Fruit fly (Drosophila melanogaster) whole organism, embryonic: Measurements from ENCODE around the gene CG7264.

Experiments
- Bteb2 ChIP-seq: fragments of 200-800 bp; sonication (Bioruptor generic); optimal IDR thresholded peaks from 2 replicates; lab custom pipeline; 2016; ENCODE audit warnings: missing biosample characterization, missing genetic modification characterization
- CG10274 ChIP-seq: fragments of 200-800 bp; sonication (Bioruptor generic); optimal IDR thresholded peaks from 3 replicates; lab custom pipeline; 2017; ENCODE audit warnings: missing biosample characterization, mild to moderate bottlenecking, missing genetic modification characterization
- CG12219 ChIP-seq: fragments of 200-800 bp; sonication (Bioruptor generic); optimal IDR thresholded peaks from 3 replicates; lab custom pipeline; 2018; ENCODE audit warnings: missing biosample characterization, mild to moderate bottlenecking, missing genetic modification characterization
- CG12236 ChIP-seq: fragments of 200-800 bp; sonication (Bioruptor generic); optimal IDR thresholded peaks from 2 replicates; lab custom pipeline; 2016; ENCODE audit warnings: missing biosample characterization, missing genetic modification characterization
- CG13775 ChIP-seq: fragments of 200-800 bp; sonication (Bioruptor generic); optimal IDR thresholded peaks from 3 replicates; lab custom pipeline; 2017; ENCODE audit warnings: missing biosample characterization, mild to moderate bottlenecking, missing genetic modification characterization
- CG14050 ChIP-seq: fragments of 200-800 bp; sonication (Bioruptor generic); IDR thresholded peaks from 3 replicates; pipeline ENCODE4 v1.3.6; 2022; ENCODE audit warnings: missing biosample characterization, missing genetic modification characterization
- CG15269 ChIP-seq: fragments of 200-800 bp; sonication (Bioruptor generic); optimal IDR thresholded peaks from 2 replicates; lab custom pipeline; 2018; ENCODE audit warnings: missing biosample characterization, mild to moderate bottlenecking, missing genetic modification characterization, moderate library complexity
- CG2116 ChIP-seq: fragments of 200-800 bp; sonication (Bioruptor generic); optimal IDR thresholded peaks from 3 replicates; lab custom pipeline; 2018; ENCODE audit warnings: missing biosample characterization, mild to moderate bottlenecking, missing genetic modification characterization
- CG2199 ChIP-seq: fragments of 200-800 bp; sonication (Bioruptor generic); IDR thresholded peaks from 3 replicates; pipeline ENCODE4 v1.3.6; 2022; ENCODE audit warnings: missing biosample characterization, missing genetic modification characterization
- CG2889 ChIP-seq: fragments of 200-800 bp; sonication (Bioruptor generic); IDR thresholded peaks from 3 replicates; pipeline ENCODE4 v1.3.6; 2022; ENCODE audit warnings: missing biosample characterization, missing genetic modification characterization
- CG31388 ChIP-seq: fragments of 200-800 bp; sonication (Bioruptor generic); optimal IDR thresholded peaks from 2 replicates; lab custom pipeline; 2016; ENCODE audit warnings: missing biosample characterization, missing genetic modification characterization
- CG31441 ChIP-seq: fragments of 200-800 bp; sonication (Bioruptor generic); IDR thresholded peaks from 2 replicates; pipeline ENCODE4 v1.3.6; 2022; ENCODE audit warnings: missing biosample characterization, missing genetic modification characterization
- CG34422 ChIP-seq: fragments of 200-800 bp; sonication (Bioruptor generic); IDR thresholded peaks from 3 replicates; pipeline ENCODE4 v1.3.6; 2022; ENCODE audit warnings: missing biosample characterization, missing genetic modification characterization
- CG4730 ChIP-seq: fragments of 200-800 bp; sonication (Bioruptor generic); IDR thresholded peaks from 2 replicates; pipeline ENCODE4 v1.3.6; 2022; ENCODE audit warnings: missing biosample characterization, missing genetic modification characterization
- CG4820 ChIP-seq: fragments of 200-800 bp; sonication (Bioruptor generic); optimal IDR thresholded peaks from 3 replicates; lab custom pipeline; 2016; ENCODE audit warnings: missing biosample characterization, missing genetic modification characterization
- CG7271 ChIP-seq: fragments of 200-800 bp; sonication (Bioruptor generic); optimal IDR thresholded peaks from 2 replicates; lab custom pipeline; 2018; ENCODE audit warnings: missing biosample characterization, mild to moderate bottlenecking, missing genetic modification characterization, moderate library complexity
- CG7556 ChIP-seq: fragments of 200-800 bp; sonication (Bioruptor generic); optimal IDR thresholded peaks from 2 replicates; lab custom pipeline; 2017; ENCODE audit warnings: missing biosample characterization, mild to moderate bottlenecking, missing genetic modification characterization
- CG7928 ChIP-seq: fragments of 200-800 bp; sonication (Bioruptor generic); optimal IDR thresholded peaks from 2 replicates; lab custom pipeline; 2017; ENCODE audit warnings: missing biosample characterization, mild to moderate bottlenecking, missing genetic modification characterization
- CG7987 ChIP-seq: fragments of 200-800 bp; sonication (Bioruptor generic); optimal IDR thresholded peaks from 2 replicates; lab custom pipeline; 2018; ENCODE audit warnings: missing biosample characterization, mild to moderate bottlenecking, missing genetic modification characterization, moderate library complexity
- Chrac-16 ChIP-seq: fragments of 200-800 bp; sonication (Bioruptor generic); optimal IDR thresholded peaks from 3 replicates; lab custom pipeline; 2016; ENCODE audit warnings: missing biosample characterization, missing genetic modification characterization
- CrebB ChIP-seq: fragments of 200-800 bp; sonication (Bioruptor generic); optimal IDR thresholded peaks from 3 replicates; lab custom pipeline; 2018; ENCODE audit warnings: missing biosample characterization, mild to moderate bottlenecking, missing genetic modification characterization
- Doc2 ChIP-seq: fragments of 200-800 bp; sonication (Bioruptor generic); IDR thresholded peaks from 2 replicates; pipeline ENCODE4 v1.3.6; 2022; ENCODE audit warnings: missing biosample characterization, missing genetic modification characterization
- Doc3 ChIP-seq: fragments of 200-800 bp; sonication (Bioruptor generic); IDR thresholded peaks from 3 replicates; pipeline ENCODE4 v1.3.6; 2022; ENCODE audit warnings: missing biosample characterization, missing genetic modification characterization; ENCODE audit not compliant: partially characterized antibody
- E2f1 ChIP-seq: fragments of 200-800 bp; sonication (Bioruptor generic); IDR thresholded peaks from 2 replicates; pipeline ENCODE4 v1.3.6; 2022; ENCODE audit warnings: missing biosample characterization, missing genetic modification characterization
- Hmr ChIP-seq: fragments of 200-800 bp; sonication (Bioruptor generic); optimal IDR thresholded peaks from 3 replicates; lab custom pipeline; 2017; ENCODE audit warnings: mild to moderate bottlenecking, missing biosample characterization, missing genetic modification reagents, missing genetic modification characterization
- Hr78 ChIP-seq, 2 experiments: fragments of 200-800 bp in 1 of 2; fragments of >200 bp in 1 of 2; sonication (Bioruptor generic) in 1 of 2; optimal IDR thresholded peaks; 2 replicates each; lab custom pipeline; 2017 to 2019; ENCODE audit warnings: missing biosample characterization in 2 of 2, missing genetic modification characterization in 2 of 2, mild to moderate bottlenecking in 1 of 2, moderate library complexity in 1 of 2
- Lim3 ChIP-seq: fragments of 200-800 bp; sonication (Bioruptor generic); IDR thresholded peaks from 2 replicates; pipeline ENCODE4 v1.3.6; 2022; ENCODE audit warnings: missing biosample characterization, missing genetic modification characterization
- NFAT ChIP-seq: fragments of 200-800 bp; sonication (Bioruptor generic); IDR thresholded peaks from 2 replicates; pipeline ENCODE4 v1.3.6; 2022; ENCODE audit warnings: missing biosample characterization, missing genetic modification characterization
- NK7.1 ChIP-seq: fragments of 200-800 bp; sonication (Bioruptor generic); optimal IDR thresholded peaks from 3 replicates; lab custom pipeline; 2016; ENCODE audit warnings: missing biosample characterization, missing genetic modification characterization
- Neu2 ChIP-seq: fragments of 200-800 bp; sonication (Bioruptor generic); optimal IDR thresholded peaks from 3 replicates; lab custom pipeline; 2016; ENCODE audit warnings: missing biosample characterization, missing genetic modification characterization, borderline replicate concordance
- Oaz ChIP-seq: fragments of 200-800 bp; sonication (Bioruptor generic); IDR thresholded peaks from 2 replicates; pipeline ENCODE4 v1.3.6; 2022; ENCODE audit warnings: missing biosample characterization, missing genetic modification characterization
- Poxn ChIP-seq: fragments of 200-800 bp; sonication (Bioruptor generic); IDR thresholded peaks from 2 replicates; pipeline ENCODE4 v1.3.6; 2022; ENCODE audit warnings: missing biosample characterization, missing genetic modification characterization
- Rfx ChIP-seq: fragments of 200-800 bp; sonication (Bioruptor generic); IDR thresholded peaks from 2 replicates; pipeline ENCODE4 v1.3.6; 2022; ENCODE audit warnings: missing biosample characterization, missing genetic modification characterization
- Xrp1 ChIP-seq: fragments of 200-800 bp; sonication (Bioruptor generic); IDR thresholded peaks from 2 replicates; pipeline ENCODE4 v1.3.6; 2022; ENCODE audit warnings: missing biosample characterization, missing genetic modification characterization
- bowl ChIP-seq: fragments of 200-800 bp; sonication (Bioruptor generic); IDR thresholded peaks from 2 replicates; pipeline ENCODE4 v1.3.6; 2022; ENCODE audit warnings: missing biosample characterization, missing genetic modification characterization
- bsh ChIP-seq, 2 experiments: fragments of 200-800 bp; sonication (Bioruptor generic); optimal IDR thresholded peaks; 2 replicates each; lab custom pipeline; 2017 to 2018; ENCODE audit warnings: mild to moderate bottlenecking in 2 of 2, missing biosample characterization in 2 of 2, missing genetic modification characterization in 2 of 2, moderate library complexity in 1 of 2
- cad ChIP-seq: fragments of >200 bp; optimal IDR thresholded peaks from 2 replicates; lab custom pipeline; 2017; ENCODE audit warnings: missing biosample characterization, missing genetic modification characterization
- da ChIP-seq: fragments of 200-800 bp; sonication (Bioruptor generic); optimal IDR thresholded peaks from 2 replicates; lab custom pipeline; 2016; ENCODE audit warnings: missing biosample characterization, missing genetic modification characterization
- dm ChIP-seq: fragments of 200-800 bp; sonication (Bioruptor generic); optimal IDR thresholded peaks from 3 replicates; lab custom pipeline; 2016; ENCODE audit warnings: missing biosample characterization, missing genetic modification characterization
- dmrt99B ChIP-seq: fragments of 200-800 bp; sonication (Bioruptor generic); optimal IDR thresholded peaks from 2 replicates; lab custom pipeline; 2018; ENCODE audit warnings: missing biosample characterization, mild to moderate bottlenecking, missing genetic modification characterization, moderate library complexity
- dysf ChIP-seq: fragments of 200-800 bp; sonication (Bioruptor generic); IDR thresholded peaks from 3 replicates; pipeline ENCODE4 v1.3.6; 2022; ENCODE audit warnings: missing biosample characterization, missing genetic modification characterization
- gcm2 ChIP-seq: fragments of 200-800 bp; sonication (Bioruptor generic); optimal IDR thresholded peaks from 2 replicates; lab custom pipeline; 2016; ENCODE audit warnings: missing biosample characterization, missing genetic modification characterization
- gro ChIP-seq: fragments of 200-800 bp; sonication (Bioruptor generic); optimal IDR thresholded peaks from 2 replicates; lab custom pipeline; 2016; ENCODE audit warnings: missing biosample characterization, missing genetic modification characterization
- insv ChIP-seq, 2 experiments: fragments of 200-800 bp; sonication (Bioruptor generic); optimal IDR thresholded peaks; 3 replicates each; lab custom pipeline; 2016 to 2018; ENCODE audit warnings: missing biosample characterization in 2 of 2, missing genetic modification characterization in 2 of 2
- lbe ChIP-seq: fragments of 200-800 bp; sonication (Bioruptor generic); optimal IDR thresholded peaks from 2 replicates; lab custom pipeline; 2016; ENCODE audit warnings: missing biosample characterization, mild to moderate bottlenecking, missing genetic modification characterization
- mirr ChIP-seq: fragments of 200-800 bp; sonication (Bioruptor generic); optimal IDR thresholded peaks from 3 replicates; lab custom pipeline; 2018; ENCODE audit warnings: missing biosample characterization, mild to moderate bottlenecking, missing genetic modification characterization
- org-1 ChIP-seq: fragments of 200-800 bp; sonication (Bioruptor generic); optimal IDR thresholded peaks from 2 replicates; lab custom pipeline; 2017; ENCODE audit warnings: missing biosample characterization, missing genetic modification characterization
- pan ChIP-seq, 4 experiments: fragments of >200 bp in 3 of 4; fragments of 200-800 bp in 1 of 4; sonication (Bioruptor generic) in 1 of 4; optimal IDR thresholded peaks in 3 of 4; IDR thresholded peaks in 1 of 4; 2 replicates each; pipeline versions ENCODE4 v1.3.6 to Lab custom; 2017 to 2022; ENCODE audit warnings: missing biosample characterization in 2 of 4, missing genetic modification characterization in 2 of 4, mixed read lengths in 1 of 4
- ranshi ChIP-seq: fragments of 200-800 bp; sonication (Bioruptor generic); IDR thresholded peaks from 2 replicates; pipeline ENCODE4 v1.3.6; 2022; ENCODE audit warnings: missing biosample characterization, missing genetic modification characterization
- run ChIP-seq: fragments of 200-800 bp; sonication (Bioruptor generic); optimal IDR thresholded peaks from 3 replicates; lab custom pipeline; 2018; ENCODE audit warnings: missing biosample characterization, mild to moderate bottlenecking, missing genetic modification characterization
- sob ChIP-seq: fragments of 200-800 bp; sonication (Bioruptor generic); IDR thresholded peaks from 2 replicates; pipeline ENCODE4 v1.3.6; 2022; ENCODE audit warnings: missing biosample characterization, missing genetic modification characterization
- usp ChIP-seq: fragments of >200 bp; optimal IDR thresholded peaks from 2 replicates; lab custom pipeline; 2017; ENCODE audit warnings: missing biosample characterization, missing genetic modification characterization

CG7264 gene

dm6 chr3L:11833296-11833717 lies 4.5 kb downstream of the CG7264 start, which contains the start of gene CycA (continued):
- no peak for TF ChIP-seq Doc2
- no peak for TF ChIP-seq bsh (GFP tag; optimal IDR thresholded peaks at IDR 0.05; lab: Kevin White, UChicago)
- TF ChIP-seq CG34422 (GFP tag; lab: Robert Waterston, UW), result no peak
- TF ChIP-seq Neu2, result no peak
- no peak for TF ChIP-seq CrebB (tag; lab: Kevin White, UChicago)
- no peak for TF ChIP-seq CG4730 (GFP tag; lab: Robert Waterston, UW)
- TF ChIP-seq Xrp1 (GFP tag; lab: Robert Waterston, UW), result no peak
- no peak for TF ChIP-seq CG31441
- TF ChIP-seq CG2116 (GFP tag; lab: Kevin White, UChicago), result peak; percentile 87
- no peak for TF ChIP-seq dysf (GFP tag; lab: Robert Waterston, UW)
- no peak for TF ChIP-seq CG2199 (GFP tag; lab: Robert Waterston, UW)
- no peak for TF ChIP-seq bowl (GFP tag; lab: Robert Waterston, UW)
- TF ChIP-seq Hmr (GFP tag; lab: Kevin White, UChicago), result no peak
- no peak for TF ChIP-seq mirr
- no peak for TF ChIP-seq pan (optimal IDR thresholded peaks at IDR 0.05; lab: Kevin White, UChicago)
- TF ChIP-seq pan (GFP tag; optimal IDR thresholded peaks at IDR 0.05 in 1 of 2, IDR thresholded peaks at IDR 0.05 in 1 of 2), result no peak
- no peak for TF ChIP-seq Hr78 (GFP tag; optimal IDR thresholded peaks at IDR 0.05; lab: Kevin White, UChicago)
- TF ChIP-seq Oaz (GFP tag; lab: Robert Waterston, UW), result no peak
- TF ChIP-seq org-1 (GFP tag; lab: Kevin White, UChicago), result no peak
- peak; percentile 8 for TF ChIP-seq lbe
- TF ChIP-seq da (GFP tag; lab: Kevin White, UChicago), result no peak
- TF ChIP-seq CG2889 (GFP tag; lab: Robert Waterston, UW), result no peak
- TF ChIP-seq gcm2 (GFP tag; lab: Kevin White, UChicago), result no peak
- no peak for TF ChIP-seq CG7928
- TF ChIP-seq cad, result no peak
- TF ChIP-seq run, result no peak
- no peak for TF ChIP-seq Lim3 (GFP tag; lab: Robert Waterston, UW)
- TF ChIP-seq sob (GFP tag; lab: Robert Waterston, UW), result 0 out of 2 replicates have a peak, but pooled peaks have one; percentile 7
- peak; percentile 45 for TF ChIP-seq dm (GFP tag; lab: Kevin White, UChicago)
- no peak for TF ChIP-seq CG15269 (tag; lab: Kevin White, UChicago)
- TF ChIP-seq Poxn (GFP tag; lab: Robert Waterston, UW), result no peak
- peak; percentile 42 for TF ChIP-seq CG7987
- TF ChIP-seq NFAT (GFP tag; lab: Robert Waterston, UW), result no peak
- no peak for TF ChIP-seq CG7556 (GFP tag; lab: Kevin White, UChicago)
- no peak for TF ChIP-seq E2f1 (GFP tag; lab: Robert Waterston, UW)
- peak; percentile 55 for TF ChIP-seq gro (GFP tag; lab: Kevin White, UChicago)
- TF ChIP-seq ranshi (GFP tag; lab: Robert Waterston, UW), result 0 out of 2 replicates have a peak, but pooled peaks have one; percentile 2
- TF ChIP-seq Doc3 (GFP tag; lab: Robert Waterston, UW), result peak; percentile 67
- peak in 1 of 2 experiments; percentile 28 for TF ChIP-seq insv (GFP tag; optimal IDR thresholded peaks at IDR 0.05; lab: Kevin White, UChicago)
- TF ChIP-seq CG12219 (GFP tag; lab: Kevin White, UChicago), result no peak
- TF ChIP-seq NK7.1 (GFP tag; lab: Kevin White, UChicago), result no peak
- TF ChIP-seq usp (GFP tag; lab: Kevin White, UChicago), result no peak
- TF ChIP-seq CG31388 (GFP tag; lab: Kevin White, UChicago), result no peak
- no peak for TF ChIP-seq CG4820 (GFP tag; lab: Kevin White, UChicago)
- no peak for TF ChIP-seq CG13775 (GFP tag; lab: Kevin White, UChicago)
- TF ChIP-seq CG10274 (GFP tag; lab: Kevin White, UChicago), result no peak
- TF ChIP-seq Rfx (GFP tag; lab: Robert Waterston, UW), result no peak
- TF ChIP-seq CG14050 (GFP tag; lab: Robert Waterston, UW), result no peak
- no peak for TF ChIP-seq dmrt99B (tag; lab: Kevin White, UChicago)
- TF ChIP-seq CG7271 (tag; lab: Kevin White, UChicago), result no peak
- TF ChIP-seq Bteb2, result no peak
- TF ChIP-seq CG12236 (GFP tag; lab: Kevin White, UChicago), result no peak
- TF ChIP-seq Chrac-16 (GFP tag; lab: Kevin White, UChicago), result no peak
